Worm (Caenorhabditis elegans) whole organism, L4/young adult: ENCODE results near the gene C08B6.8.

Experiments used
- W03F9.2 ChIP-seq: fragments of 150-350 bp; optimal IDR thresholded peaks from 2 replicates; lab custom pipeline; 2014; ENCODE audit warnings: missing biosample characterization, missing genetic modification characterization
- dao-5 ChIP-seq: sonication (generic microtip); optimal IDR thresholded peaks from 2 replicates; lab custom pipeline; 2016; ENCODE audit warnings: missing genotype, missing genetic modification characterization, moderate library complexity, missing compliant biosample characterization
- him-1 ChIP-seq: sonication (generic microtip); optimal IDR thresholded peaks from 2 replicates; lab custom pipeline; 2016; ENCODE audit warnings: missing genotype, missing genetic modification reagents, missing genetic modification characterization, missing compliant biosample characterization

- TF ChIP-seq W03F9.2 (tag; lab: Kevin White, UChicago) (no peak), him-1 (tag; lab: Kevin White, UChicago) (no peak), dao-5 (tag; lab: Kevin White, UChicago) (no peak)
Observed at ce11 chrV:10090461-10090860, 44.0 kb upstream of the C08B6.8 start, which contains the start of gene R04B5.7.
